Fruit fly (Drosophila melanogaster) whole organism, prepupa: ENCODE measurements around the gene CG13667.

Experiments
- Blimp-1 ChIP-seq: fragments of 200-800 bp; sonication (Bioruptor generic); optimal IDR thresholded peaks from 3 replicates; lab custom pipeline; 2017; ENCODE audit warnings: missing biosample characterization, missing genetic modification characterization, mild to moderate bottlenecking, moderate library complexity, missing genetic modification reagents
- CG10631 ChIP-seq: fragments of 200-800 bp; sonication (Bioruptor generic); optimal IDR thresholded peaks from 2 replicates; lab custom pipeline; 2016; ENCODE audit warnings: missing biosample characterization, missing genetic modification characterization
- CG11902 ChIP-seq: fragments of 200-800 bp; sonication (Bioruptor generic); optimal IDR thresholded peaks from 3 replicates; lab custom pipeline; 2016; ENCODE audit warnings: missing biosample characterization, missing genetic modification characterization
- CG15336 ChIP-seq: fragments of 200-800 bp; sonication (Bioruptor generic); IDR thresholded peaks from 2 replicates; pipeline ENCODE4 v1.3.6; 2022; ENCODE audit warnings: missing biosample characterization, missing genetic modification characterization
- CG16779 ChIP-seq: fragments of 200-800 bp; sonication (Bioruptor generic); optimal IDR thresholded peaks from 3 replicates; lab custom pipeline; 2017; ENCODE audit warnings: missing biosample characterization, mild to moderate bottlenecking, missing genetic modification characterization
- CG3032 ChIP-seq: fragments of 200-800 bp; optimal IDR thresholded peaks from 2 replicates; lab custom pipeline; 2019; ENCODE audit warnings: missing biosample characterization, mild to moderate bottlenecking, missing genetic modification characterization, moderate library complexity
- CG31627 ChIP-seq: fragments of 200-800 bp; sonication (Bioruptor generic); optimal IDR thresholded peaks from 3 replicates; lab custom pipeline; 2016; ENCODE audit warnings: missing biosample characterization, missing genetic modification characterization
- CG32006 ChIP-seq: fragments of 200-800 bp; sonication (Bioruptor generic); optimal IDR thresholded peaks from 3 replicates; lab custom pipeline; 2017; ENCODE audit warnings: missing biosample characterization, mild to moderate bottlenecking, missing genetic modification characterization
- CG34406 ChIP-seq: fragments of 200-800 bp; sonication (Bioruptor generic); optimal IDR thresholded peaks from 3 replicates; lab custom pipeline; 2016; ENCODE audit warnings: missing biosample characterization, missing genetic modification characterization
- CG3919 ChIP-seq: fragments of 200-800 bp; sonication (Bioruptor generic); optimal IDR thresholded peaks from 3 replicates; lab custom pipeline; 2016; ENCODE audit warnings: missing biosample characterization, missing genetic modification characterization
- CG4318 ChIP-seq: fragments of 200-800 bp; sonication (Bioruptor generic); optimal IDR thresholded peaks from 3 replicates; lab custom pipeline; 2017; ENCODE audit warnings: missing biosample characterization, mild to moderate bottlenecking, missing genetic modification characterization
- CG6163 ChIP-seq: fragments of 200-800 bp; sonication (Bioruptor generic); IDR thresholded peaks from 3 replicates; pipeline ENCODE4 v1.3.6; 2022; ENCODE audit warnings: missing biosample characterization, missing genetic modification characterization
- CG6276 ChIP-seq: fragments of 200-800 bp; sonication (Bioruptor generic); optimal IDR thresholded peaks from 2 replicates; lab custom pipeline; 2017; ENCODE audit warnings: missing biosample characterization, mild to moderate bottlenecking, missing genetic modification characterization
- CG6808 ChIP-seq: fragments of 200-800 bp; sonication (Bioruptor generic); optimal IDR thresholded peaks from 3 replicates; lab custom pipeline; 2017; ENCODE audit warnings: missing biosample characterization, missing genetic modification characterization, mild to moderate bottlenecking, moderate library complexity, missing genetic modification reagents
- CG6854 ChIP-seq: fragments of 200-800 bp; sonication (Bioruptor generic); optimal IDR thresholded peaks from 2 replicates; lab custom pipeline; 2017; ENCODE audit warnings: missing biosample characterization, mild to moderate bottlenecking, missing genetic modification characterization
- CG7368 ChIP-seq: fragments of 200-800 bp; sonication (Bioruptor generic); optimal IDR thresholded peaks from 3 replicates; lab custom pipeline; 2016; ENCODE audit warnings: missing biosample characterization, missing genetic modification characterization
- CG8319 ChIP-seq: fragments of 200-800 bp; sonication (Bioruptor generic); optimal IDR thresholded peaks from 3 replicates; lab custom pipeline; 2016; ENCODE audit warnings: missing biosample characterization, missing genetic modification characterization
- CG8632 ChIP-seq: fragments of 200-800 bp; sonication (Bioruptor generic); optimal IDR thresholded peaks from 3 replicates; lab custom pipeline; 2016; ENCODE audit warnings: missing biosample characterization, missing genetic modification characterization
- Eip75B ChIP-seq: fragments of 200-800 bp; sonication (Bioruptor generic); optimal IDR thresholded peaks from 3 replicates; lab custom pipeline; 2016; ENCODE audit warnings: missing biosample characterization, missing genetic modification characterization
- Eip78C ChIP-seq: fragments of 200-800 bp; sonication (Bioruptor generic); peaks from one replicate; lab custom pipeline; 2016; ENCODE audit warnings: missing biosample characterization, missing genetic modification characterization
- Eip93F ChIP-seq: fragments of 200-800 bp; sonication (Bioruptor generic); optimal IDR thresholded peaks from 2 replicates; lab custom pipeline; 2016; ENCODE audit warnings: missing biosample characterization, mild to moderate bottlenecking, missing genetic modification characterization
- Ets21C ChIP-seq: fragments of 200-800 bp; sonication (Bioruptor generic); optimal IDR thresholded peaks from 3 replicates; lab custom pipeline; 2016; ENCODE audit warnings: missing biosample characterization, missing genetic modification characterization
- Gug ChIP-seq: fragments of 200-800 bp; sonication (Bioruptor generic); IDR thresholded peaks from 2 replicates; pipeline ENCODE4 v1.3.6; 2022; ENCODE audit warnings: missing biosample characterization, missing genetic modification characterization
- Lpt ChIP-seq: fragments of 200-800 bp; sonication (Bioruptor generic); optimal IDR thresholded peaks from 3 replicates; lab custom pipeline; 2016; ENCODE audit warnings: missing biosample characterization, missing genetic modification characterization
- Met ChIP-seq: fragments of 200-800 bp; sonication (Bioruptor generic); optimal IDR thresholded peaks from 3 replicates; lab custom pipeline; 2016; ENCODE audit warnings: missing biosample characterization, missing genetic modification characterization
- Smox ChIP-seq: fragments of 200-800 bp; sonication (Bioruptor generic); optimal IDR thresholded peaks from 3 replicates; lab custom pipeline; 2016; ENCODE audit warnings: missing biosample characterization, missing genetic modification characterization
- Sox102F ChIP-seq: fragments of 200-800 bp; sonication (Bioruptor generic); optimal IDR thresholded peaks from 2 replicates; lab custom pipeline; 2016; ENCODE audit warnings: missing biosample characterization, mild to moderate bottlenecking, missing genetic modification characterization
- Sox15 ChIP-seq: fragments of 200-800 bp; sonication (Bioruptor generic); optimal IDR thresholded peaks from 3 replicates; lab custom pipeline; 2016; ENCODE audit warnings: missing biosample characterization, missing genetic modification characterization
- acj6 ChIP-seq: fragments of 200-800 bp; sonication (Bioruptor generic); optimal IDR thresholded peaks from 3 replicates; lab custom pipeline; 2016; ENCODE audit warnings: missing biosample characterization, missing genetic modification characterization
- cyc ChIP-seq: fragments of 200-800 bp; sonication (Bioruptor generic); optimal IDR thresholded peaks from 3 replicates; lab custom pipeline; 2016; ENCODE audit warnings: missing biosample characterization, missing genetic modification characterization
- dac ChIP-seq: fragments of 200-800 bp; sonication (Bioruptor generic); optimal IDR thresholded peaks from 2 replicates; lab custom pipeline; 2017; ENCODE audit warnings: missing biosample characterization, mild to moderate bottlenecking, missing genetic modification characterization
- dsx ChIP-seq: fragments of 200-800 bp; optimal IDR thresholded peaks from 3 replicates; lab custom pipeline; 2019; ENCODE audit warnings: missing biosample characterization, mild to moderate bottlenecking, missing genetic modification characterization, moderate library complexity; ENCODE audit not compliant: poor library complexity, severe bottlenecking
- esn ChIP-seq: fragments of 200-800 bp; sonication (Bioruptor generic); optimal IDR thresholded peaks from 2 replicates; lab custom pipeline; 2016; ENCODE audit warnings: missing biosample characterization, mild to moderate bottlenecking, missing genetic modification characterization, moderate library complexity
- fd85E ChIP-seq: fragments of 200-800 bp; sonication (Bioruptor generic); optimal IDR thresholded peaks from 3 replicates; lab custom pipeline; 2016; ENCODE audit warnings: missing biosample characterization, missing genetic modification characterization
- fkh ChIP-seq: fragments of 200-800 bp; sonication (Bioruptor generic); optimal IDR thresholded peaks from 3 replicates; lab custom pipeline; 2017; ENCODE audit warnings: missing biosample characterization, mild to moderate bottlenecking, missing genetic modification characterization, moderate library complexity
- net ChIP-seq: fragments of 200-800 bp; sonication (Bioruptor generic); optimal IDR thresholded peaks from 3 replicates; lab custom pipeline; 2016; ENCODE audit warnings: missing biosample characterization, missing genetic modification characterization
- pdm3 ChIP-seq: fragments of 200-800 bp; sonication (Bioruptor generic); optimal IDR thresholded peaks from 3 replicates; lab custom pipeline; 2016; ENCODE audit warnings: missing biosample characterization, missing genetic modification characterization
- spab ChIP-seq: fragments of 200-800 bp; sonication (Bioruptor generic); optimal IDR thresholded peaks from 2 replicates; lab custom pipeline; 2017; ENCODE audit warnings: missing biosample characterization, mild to moderate bottlenecking, missing genetic modification characterization, missing genetic modification reagents
- ss ChIP-seq, 2 experiments: fragments of 200-800 bp; sonication (Bioruptor generic); optimal IDR thresholded peaks; 2 replicates in 1 of 2; 3 replicates in 1 of 2; lab custom pipeline; 2017 to 2018; ENCODE audit warnings: mild to moderate bottlenecking in 2 of 2, missing biosample characterization in 2 of 2, missing genetic modification characterization in 2 of 2, moderate library complexity in 1 of 2
- svp ChIP-seq: fragments of 200-800 bp; sonication (Bioruptor generic); peaks from one replicate; lab custom pipeline; 2016; ENCODE audit warnings: missing biosample characterization, missing genetic modification characterization
- topi ChIP-seq: fragments of 200-800 bp; sonication (Bioruptor generic); optimal IDR thresholded peaks from 3 replicates; lab custom pipeline; 2016; ENCODE audit warnings: missing biosample characterization, missing genetic modification characterization
- vri ChIP-seq: fragments of 200-800 bp; sonication (Bioruptor generic); optimal IDR thresholded peaks from 3 replicates; lab custom pipeline; 2016; ENCODE audit warnings: missing biosample characterization, mild to moderate bottlenecking, missing genetic modification characterization

Gene CG13667

dm6 chr3L:8360643-8361110 is 44.6 kb upstream of the CG13667 start, which contains the start of gene Idh:
TSS of gene Idh (minus strand) at chr3L:8360906.
- TF ChIP-seq Eip78C (GFP tag; lab: Kevin White, UChicago) (peak; percentile 82), CG16779 (no peak), svp (GFP tag; lab: Kevin White, UChicago) (peak; percentile 84), CG6808 (GFP tag; lab: Kevin White, UChicago) (peak; percentile 12), topi (GFP tag; lab: Kevin White, UChicago) (peak; percentile 4), Met (GFP tag; lab: Kevin White, UChicago) (peak; percentile 20), dac (GFP tag; lab: Kevin White, UChicago) (no peak), fkh (GFP tag; lab: Kevin White, UChicago) (no peak), pdm3 (no peak), net (GFP tag; lab: Kevin White, UChicago) (peak; percentile 63), Lpt (GFP tag; lab: Kevin White, UChicago) (peak; percentile 17), spab (GFP tag; lab: Kevin White, UChicago) (no peak), CG8319 (GFP tag; lab: Kevin White, UChicago) (no peak), dsx (GFP tag; lab: Kevin White, UChicago) (peak; percentile 24), Eip75B (GFP tag; lab: Kevin White, UChicago) (peak; percentile 63), Sox102F (GFP tag; lab: Kevin White, UChicago) (peak; percentile 58), CG3919 (GFP tag; lab: Kevin White, UChicago) (peak; percentile 17), CG6854 (GFP tag; lab: Kevin White, UChicago) (peak; percentile 40), Blimp-1 (GFP tag; lab: Kevin White, UChicago) (peak; percentile 25), CG6163 (GFP tag; lab: Robert Waterston, UW) (peak; percentile 38; the same call in 1 of the 3 replicates), CG7368 (GFP tag; lab: Kevin White, UChicago) (no peak), CG3032 (no peak), Smox (GFP tag; lab: Kevin White, UChicago) (no peak), Eip93F (no peak), esn (GFP tag; lab: Kevin White, UChicago) (peak; percentile 57), CG34406 (GFP tag; lab: Kevin White, UChicago) (peak; percentile 18), vri (peak; percentile 79), fd85E (GFP tag; lab: Kevin White, UChicago) (no peak), CG15336 (GFP tag; lab: Robert Waterston, UW) (peak; percentile 50; the same call in 1 of the 2 replicates), CG6276 (GFP tag; lab: Kevin White, UChicago) (peak; percentile 47), ss (GFP tag; optimal IDR thresholded peaks at IDR 0.05; lab: Kevin White, UChicago) (peak in 1 of 2 experiments; percentile 32)

dm6 chr3L:8363266-8363665 is 42.0 kb upstream of the CG13667 start:
- no peak for TF ChIP-seq Lpt (GFP tag; lab: Kevin White, UChicago)
- TF ChIP-seq Smox (GFP tag; lab: Kevin White, UChicago) = no peak
- TF ChIP-seq CG6276 (GFP tag; lab: Kevin White, UChicago) = no peak
- no peak for TF ChIP-seq topi (GFP tag; lab: Kevin White, UChicago)
- TF ChIP-seq Ets21C (GFP tag; lab: Kevin White, UChicago) = no peak
- no peak for TF ChIP-seq Eip75B (GFP tag; lab: Kevin White, UChicago)

dm6 chr3L:8368694-8369344 is 36.4 kb upstream of the CG13667 start:
- TF ChIP-seq CG11902 (peak; percentile 44), CG6163 (GFP tag; lab: Robert Waterston, UW) (peak; percentile 54; the same call in 1 of the 3 replicates), acj6 (GFP tag; lab: Kevin White, UChicago) (peak; percentile 35), pdm3 (peak; percentile 23), CG6854 (GFP tag; lab: Kevin White, UChicago) (peak; percentile 4), CG32006 (peak; percentile 11), dac (GFP tag; lab: Kevin White, UChicago) (no peak), CG3919 (GFP tag; lab: Kevin White, UChicago) (peak; percentile 42), Sox102F (GFP tag; lab: Kevin White, UChicago) (peak; percentile 60), Sox15 (GFP tag; lab: Kevin White, UChicago) (no peak), CG16779 (no peak), esn (GFP tag; lab: Kevin White, UChicago) (peak; percentile 76), Ets21C (GFP tag; lab: Kevin White, UChicago) (peak; percentile 48), dsx (GFP tag; lab: Kevin White, UChicago) (no peak), CG4318 (GFP tag; lab: Kevin White, UChicago) (no peak), CG7368 (GFP tag; lab: Kevin White, UChicago) (no peak), cyc (GFP tag; lab: Kevin White, UChicago) (peak; percentile 77), CG6276 (GFP tag; lab: Kevin White, UChicago) (no peak), CG3032 (no peak), Smox (GFP tag; lab: Kevin White, UChicago) (peak; percentile 76), CG10631 (GFP tag; lab: Kevin White, UChicago) (no peak), CG15336 (GFP tag; lab: Robert Waterston, UW) (no peak), Gug (GFP tag; lab: Robert Waterston, UW) (no peak), CG8632 (GFP tag; lab: Kevin White, UChicago) (peak; percentile 3), vri (peak; percentile 42), CG31627 (peak; percentile 78)
